Worm (Caenorhabditis elegans) whole organism, young adult: ENCODE measurements around the gene F15A8.1.

Experiments used
- B0261.1 ChIP-seq: sonication (generic microtip); optimal IDR thresholded peaks from 2 replicates; lab custom pipeline; 2016; ENCODE audit warnings: mild to moderate bottlenecking, missing genetic modification characterization, moderate library complexity, missing compliant biosample characterization
- C06A6.2 ChIP-seq: fragments of 200-800 bp; sonication (Bioruptor generic); conservative IDR thresholded peaks from 2 replicates; pipeline ENCODE4 v1.3.6; 2022; ENCODE audit warnings: missing genetic modification characterization, missing compliant biosample characterization
- C17E4.6 ChIP-seq: fragments of 200-800 bp; sonication (Bioruptor generic); IDR thresholded peaks from 2 replicates; pipeline ENCODE4 v1.3.6; 2022; ENCODE audit warnings: missing genetic modification reagents, missing genetic modification characterization, missing compliant biosample characterization
- F23B12.7 ChIP-seq: sonication (generic microtip); optimal IDR thresholded peaks from 2 replicates; lab custom pipeline; 2017; ENCODE audit warnings: missing genetic modification characterization, mild to moderate bottlenecking, missing compliant biosample characterization, antibody characterized with exemption, moderate library complexity; ENCODE audit not compliant: insufficient read depth
- F49E8.2 ChIP-seq: sonication (generic microtip); optimal IDR thresholded peaks from 3 replicates; lab custom pipeline; 2017; ENCODE audit warnings: missing genetic modification characterization, mild to moderate bottlenecking, missing compliant biosample characterization, antibody characterized with exemption, moderate library complexity; ENCODE audit not compliant: insufficient read depth
- F52B5.7 ChIP-seq: sonication (generic microtip); optimal IDR thresholded peaks from 2 replicates; lab custom pipeline; 2016; ENCODE audit warnings: mild to moderate bottlenecking, missing genetic modification characterization, missing compliant biosample characterization
- K11D2.4 ChIP-seq: fragments of 200-800 bp; sonication (Bioruptor generic); IDR thresholded peaks from 2 replicates; pipeline ENCODE4 v1.3.6; 2022; ENCODE audit warnings: missing genetic modification reagents, missing genetic modification characterization, missing compliant biosample characterization
- Y53F4B.3 ChIP-seq: fragments of 200-800 bp; sonication (Bioruptor generic); IDR thresholded peaks from 2 replicates; pipeline ENCODE4 v1.3.6; 2022; ENCODE audit warnings: missing genetic modification reagents, missing genetic modification characterization, missing compliant biosample characterization
- Y56A3A.18 ChIP-seq: fragments of 200-800 bp; sonication (Bioruptor generic); IDR thresholded peaks from 2 replicates; pipeline ENCODE4 v1.3.6; 2022; ENCODE audit warnings: missing genetic modification reagents, missing genetic modification characterization, missing compliant biosample characterization
- Y95B8A.8 ChIP-seq: fragments of 200-800 bp; sonication (Bioruptor generic); IDR thresholded peaks from 2 replicates; pipeline ENCODE4 v1.3.6; 2022; ENCODE audit warnings: missing genetic modification reagents, missing genetic modification characterization, missing compliant biosample characterization
- aptf-2 ChIP-seq: fragments of 200-800 bp; sonication (Bioruptor generic); conservative IDR thresholded peaks from 2 replicates; pipeline ENCODE4 v1.3.6; 2022; ENCODE audit warnings: missing genetic modification reagents, missing genetic modification characterization, missing compliant biosample characterization
- athp-1 ChIP-seq: sonication (generic microtip); optimal IDR thresholded peaks from 2 replicates; lab custom pipeline; 2017; ENCODE audit warnings: mild to moderate bottlenecking, missing genetic modification characterization, missing compliant biosample characterization
- attf-5 ChIP-seq: fragments of 200-800 bp; sonication (Bioruptor generic); optimal IDR thresholded peaks from 2 replicates; lab custom pipeline; 2018; ENCODE audit warnings: mild to moderate bottlenecking, missing genetic modification characterization, missing compliant biosample characterization
- attf-6 ChIP-seq: fragments of 200-800 bp; sonication (Bioruptor generic); IDR thresholded peaks from 2 replicates; pipeline ENCODE4 v1.3.6; 2022; ENCODE audit warnings: missing genetic modification reagents, missing genetic modification characterization, missing compliant biosample characterization
- bed-1 ChIP-seq: fragments of 200-800 bp; sonication (Bioruptor generic); IDR thresholded peaks from 2 replicates; pipeline ENCODE4 v1.3.6; 2022; ENCODE audit warnings: missing genetic modification reagents, missing genetic modification characterization, missing compliant biosample characterization
- bed-2 ChIP-seq: fragments of 200-800 bp; sonication (Bioruptor generic); IDR thresholded peaks from 2 replicates; pipeline ENCODE4 v1.3.6; 2022; ENCODE audit warnings: missing genetic modification reagents, missing genetic modification characterization, missing compliant biosample characterization
- ceh-40 ChIP-seq: fragments of 200-800 bp; sonication (Bioruptor generic); IDR thresholded peaks from 2 replicates; pipeline ENCODE4 v1.3.6; 2022; ENCODE audit warnings: missing genetic modification characterization, missing compliant biosample characterization
- ceh-58 ChIP-seq: fragments of 200-800 bp; sonication (Bioruptor generic); IDR thresholded peaks from 2 replicates; pipeline ENCODE4 v1.3.6; 2022; ENCODE audit warnings: missing genetic modification characterization, missing compliant biosample characterization
- chd-7 ChIP-seq: sonication (generic microtip); optimal IDR thresholded peaks from 2 replicates; lab custom pipeline; 2016; ENCODE audit warnings: mild to moderate bottlenecking, missing genetic modification characterization, moderate library complexity, missing compliant biosample characterization
- dox-1 ChIP-seq: fragments of 200-800 bp; sonication (Bioruptor generic); IDR thresholded peaks from 2 replicates; pipeline ENCODE4 v1.3.6; 2022; ENCODE audit warnings: missing genetic modification reagents, missing genetic modification characterization, missing compliant biosample characterization
- egrh-3 ChIP-seq: fragments of 200-800 bp; sonication (Bioruptor generic); IDR thresholded peaks from 2 replicates; pipeline ENCODE4 v1.3.6; 2022; ENCODE audit warnings: missing genetic modification reagents, missing genetic modification characterization, missing compliant biosample characterization
- him-1 ChIP-seq: sonication (generic microtip); optimal IDR thresholded peaks from 2 replicates; lab custom pipeline; 2016; ENCODE audit warnings: missing genotype, missing genetic modification reagents, missing genetic modification characterization, missing compliant biosample characterization
- let-526 ChIP-seq: fragments of 200-800 bp; sonication (Bioruptor generic); IDR thresholded peaks from 2 replicates; pipeline ENCODE4 v1.3.6; 2022; ENCODE audit warnings: missing genetic modification reagents, missing genetic modification characterization, missing compliant biosample characterization
- lin-26 ChIP-seq: fragments of 200-800 bp; sonication (Bioruptor generic); IDR thresholded peaks from 2 replicates; pipeline ENCODE4 v1.3.6; 2022; ENCODE audit warnings: missing genetic modification reagents, missing genetic modification characterization, missing compliant biosample characterization
- lin-40 ChIP-seq: sonication (generic microtip); optimal IDR thresholded peaks from 2 replicates; lab custom pipeline; 2016; ENCODE audit warnings: missing genetic modification characterization, mild to moderate bottlenecking, missing compliant biosample characterization, missing genotype, missing genetic modification reagents
- lin-54 ChIP-seq: fragments of 200-800 bp; sonication (Bioruptor generic); optimal IDR thresholded peaks from 2 replicates; lab custom pipeline; 2018; ENCODE audit warnings: mild to moderate bottlenecking, missing genetic modification characterization, missing compliant biosample characterization
- lsl-1 ChIP-seq: fragments of 200-800 bp; sonication (Bioruptor generic); optimal IDR thresholded peaks from 2 replicates; lab custom pipeline; 2018; ENCODE audit warnings: mild to moderate bottlenecking, missing genetic modification characterization, moderate library complexity, missing compliant biosample characterization
- lsy-27 ChIP-seq: sonication (generic microtip); optimal IDR thresholded peaks from 2 replicates; lab custom pipeline; 2017; ENCODE audit warnings: missing genetic modification characterization, mild to moderate bottlenecking, missing compliant biosample characterization, antibody characterized with exemption, missing genotype, borderline replicate concordance; ENCODE audit not compliant: insufficient read depth
- madf-3 ChIP-seq: fragments of 200-800 bp; sonication (Bioruptor generic); IDR thresholded peaks from 2 replicates; pipeline ENCODE4 v1.3.6; 2022; ENCODE audit warnings: missing genetic modification reagents, missing genetic modification characterization, missing compliant biosample characterization
- madf-8 ChIP-seq: fragments of 200-800 bp; sonication (Bioruptor generic); conservative IDR thresholded peaks from 2 replicates; pipeline ENCODE4 v1.3.6; 2022; ENCODE audit warnings: missing genetic modification reagents, missing genetic modification characterization, missing compliant biosample characterization
- mel-28 ChIP-seq: sonication (generic microtip); optimal IDR thresholded peaks from 2 replicates; lab custom pipeline; 2016; ENCODE audit warnings: borderline replicate concordance, mild to moderate bottlenecking, missing genetic modification characterization, missing compliant biosample characterization
- nfya-2 ChIP-seq: fragments of 200-800 bp; sonication (Bioruptor generic); IDR thresholded peaks from 2 replicates; pipeline ENCODE4 v1.3.6; 2022; ENCODE audit warnings: missing genetic modification reagents, missing genetic modification characterization, missing compliant biosample characterization
- nhr-179 ChIP-seq: sonication (generic microtip); optimal IDR thresholded peaks from 2 replicates; lab custom pipeline; 2016; ENCODE audit warnings: mild to moderate bottlenecking, missing genetic modification characterization, missing compliant biosample characterization
- nhr-27 ChIP-seq: fragments of 200-800 bp; sonication (Bioruptor generic); optimal IDR thresholded peaks from 2 replicates; lab custom pipeline; 2018; ENCODE audit warnings: mild to moderate bottlenecking, missing genetic modification characterization, moderate library complexity, missing compliant biosample characterization
- nhr-80 ChIP-seq: sonication (generic microtip); optimal IDR thresholded peaks from 2 replicates; lab custom pipeline; 2016; ENCODE audit warnings: missing genetic modification characterization, missing compliant biosample characterization
- rcor-1 ChIP-seq: fragments of 200-800 bp; sonication (Bioruptor generic); IDR thresholded peaks from 2 replicates; pipeline ENCODE4 v1.3.6; 2022; ENCODE audit warnings: missing genetic modification reagents, missing genetic modification characterization, missing compliant biosample characterization
- rec-8 ChIP-seq, 2 experiments: sonication (generic microtip); optimal IDR thresholded peaks; 2 replicates each; lab custom pipeline; 2016; ENCODE audit warnings: mild to moderate bottlenecking in 2 of 2, missing genetic modification characterization in 2 of 2, missing genetic modification reagents in 2 of 2, missing genotype in 2 of 2, missing biosample characterization in 1 of 2, missing compliant biosample characterization in 1 of 2, moderate library complexity in 1 of 2
- repo-1 ChIP-seq: sonication (generic microtip); optimal IDR thresholded peaks from 2 replicates; lab custom pipeline; 2017; ENCODE audit warnings: mild to moderate bottlenecking, missing genetic modification characterization, missing compliant biosample characterization
- rpc-1 ChIP-seq, 2 experiments: fragments of 150-350 bp in 1 of 2; sonication (generic microtip) in 1 of 2; optimal IDR thresholded peaks; 2 replicates each; lab custom pipeline; 2014 to 2018; ENCODE audit warnings: missing biosample characterization in 1 of 2, missing genetic modification characterization in 1 of 2, missing genetic modification reagents in 1 of 2, missing genotype in 1 of 2
- sea-2 ChIP-seq: fragments of 200-800 bp; sonication (Bioruptor generic); IDR thresholded peaks from 2 replicates; pipeline ENCODE4 v1.3.6; 2022; ENCODE audit warnings: missing genetic modification characterization, missing compliant biosample characterization
- snpc-1.3 ChIP-seq: sonication (generic microtip); optimal IDR thresholded peaks from 2 replicates; lab custom pipeline; 2017; ENCODE audit warnings: missing genetic modification characterization, mild to moderate bottlenecking, missing compliant biosample characterization, antibody characterized with exemption, moderate library complexity, missing genotype, missing genetic modification reagents; ENCODE audit not compliant: insufficient read depth
- somi-1 ChIP-seq: fragments of 200-800 bp; sonication (Bioruptor generic); optimal IDR thresholded peaks from 2 replicates; lab custom pipeline; 2018; ENCODE audit warnings: mild to moderate bottlenecking, missing genetic modification characterization, missing compliant biosample characterization
- tbp1 ChIP-seq: fragments of 200-800 bp; sonication (Bioruptor generic); optimal IDR thresholded peaks from 2 replicates; lab custom pipeline; 2018; ENCODE audit warnings: mild to moderate bottlenecking, missing genetic modification characterization, missing compliant biosample characterization
- tlf-1 ChIP-seq: fragments of 200-800 bp; sonication (Bioruptor generic); optimal IDR thresholded peaks from 2 replicates; lab custom pipeline; 2018; ENCODE audit warnings: mild to moderate bottlenecking, missing genetic modification characterization, missing compliant biosample characterization
- zfh-2 ChIP-seq: fragments of 200-800 bp; sonication (Bioruptor generic); conservative IDR thresholded peaks from 2 replicates; pipeline ENCODE4 v1.3.6; 2022; ENCODE audit warnings: missing genetic modification reagents, missing genetic modification characterization, missing compliant biosample characterization

The F15A8.1 gene

ce11 chrX:4444073-4444472, 3.3 kb downstream of the F15A8.1 start (continued):
- peak; percentile 39 for TF ChIP-seq F23B12.7 (tag; lab: Kevin White, UChicago)
- TF ChIP-seq lin-26 (GFP tag; lab: Robert Waterston, UW): peak; percentile 85
- peak; percentile 90 for TF ChIP-seq rpc-1 (optimal IDR thresholded peaks at IDR 0.05; lab: Kevin White, UChicago)
- TF ChIP-seq rpc-1 (tag; optimal IDR thresholded peaks at IDR 0.05; lab: Kevin White, UChicago): peak; percentile 84
- peak; percentile 52; the same call in 1 of the 2 replicates for TF ChIP-seq Y95B8A.8 (GFP tag; lab: Robert Waterston, UW)
- no peak for TF ChIP-seq lsl-1
- no peak for TF ChIP-seq bed-1 (GFP tag; lab: Robert Waterston, UW)
- TF ChIP-seq lin-54 (GFP tag; lab: Kevin White, UChicago): peak; percentile 40
- TF ChIP-seq F52B5.7 (tag; lab: Kevin White, UChicago): peak; percentile 61
- TF ChIP-seq rec-8 (tag; optimal IDR thresholded peaks at IDR 0.05; lab: Kevin White, UChicago): peak; percentile 49 to 55
- TF ChIP-seq dox-1: peak; percentile 75
- TF ChIP-seq attf-5 (GFP tag; lab: Kevin White, UChicago): peak; percentile 7
- no peak for TF ChIP-seq madf-8 (GFP tag; lab: Robert Waterston, UW)
- peak; percentile 84; the same call in 1 of the 2 replicates for TF ChIP-seq ceh-40 (GFP tag; lab: Robert Waterston, UW)
- TF ChIP-seq, all 124 proteins: peak for 63

ce11 chrX:4444843-4445242, 4.1 kb downstream of the F15A8.1 start:
- TF ChIP-seq him-1 (tag; lab: Kevin White, UChicago) (peak; percentile 59), attf-6 (GFP tag; lab: Robert Waterston, UW) (0 out of 2 replicates have a peak, but pooled peaks have one; percentile 40), ceh-58 (GFP tag; lab: Robert Waterston, UW) (no peak), ceh-40 (GFP tag; lab: Robert Waterston, UW) (no peak), lsy-27 (no peak), lsl-1 (no peak), tlf-1 (GFP tag; lab: Kevin White, UChicago) (no peak), chd-7 (tag; lab: Kevin White, UChicago) (peak; percentile 27), athp-1 (tag; lab: Kevin White, UChicago) (peak; percentile 46), B0261.1 (tag; lab: Kevin White, UChicago) (peak; percentile 90), aptf-2 (GFP tag; lab: Robert Waterston, UW) (no peak), tbp1 (peak; percentile 94), nhr-27 (tag; lab: Kevin White, UChicago) (no peak), K11D2.4 (GFP tag; lab: Robert Waterston, UW) (no peak), egrh-3 (GFP tag; lab: Robert Waterston, UW) (0 out of 2 replicates have a peak, but pooled peaks have one; percentile 17), sea-2 (0 out of 2 replicates have a peak, but pooled peaks have one; percentile 12), snpc-1.3 (peak; percentile 66), lin-40 (tag; lab: Kevin White, UChicago) (no peak), mel-28 (tag; lab: Kevin White, UChicago) (no peak), C17E4.6 (no peak), rcor-1 (GFP tag; lab: Robert Waterston, UW) (peak; percentile 55), F49E8.2 (tag; lab: Kevin White, UChicago) (no peak), C06A6.2 (GFP tag; lab: Robert Waterston, UW) (no peak), Y53F4B.3 (GFP tag; lab: Robert Waterston, UW) (0 out of 2 replicates have a peak, but pooled peaks have one; percentile 17), somi-1 (GFP tag; lab: Kevin White, UChicago) (peak; percentile 29), nhr-179 (tag; lab: Kevin White, UChicago) (no peak), F52B5.7 (tag; lab: Kevin White, UChicago) (peak; percentile 20), nhr-80 (tag; lab: Kevin White, UChicago) (peak; percentile 25), madf-3 (GFP tag; lab: Robert Waterston, UW) (no peak), repo-1 (tag; lab: Kevin White, UChicago) (no peak), Y56A3A.18 (GFP tag; lab: Robert Waterston, UW) (peak; percentile 66; the same call in 1 of the 2 replicates), let-526 (GFP tag; lab: Robert Waterston, UW) (no peak), bed-2 (GFP tag; lab: Robert Waterston, UW) (no peak), nfya-2 (GFP tag; lab: Robert Waterston, UW) (no peak), rpc-1 (optimal IDR thresholded peaks at IDR 0.05; lab: Kevin White, UChicago) (peak; percentile 88), rpc-1 (tag; optimal IDR thresholded peaks at IDR 0.05; lab: Kevin White, UChicago) (peak; percentile 92), zfh-2 (GFP tag; lab: Robert Waterston, UW) (no peak)
